Worm (Caenorhabditis elegans) whole organism, young adult: ENCODE results near the gene F28D1.6.
A peak's percentile ranks its signal among the peaks of the same experiment; 100 is the strongest.

Experiments
- B0035.1 ChIP-seq: sonication (generic microtip); optimal IDR thresholded peaks from 2 replicates; lab custom pipeline; 2016; ENCODE audit warnings: missing genetic modification characterization, mild to moderate bottlenecking, missing compliant biosample characterization, missing genotype, missing genetic modification reagents
- B0336.3 ChIP-seq: fragments of 200-800 bp; sonication (Bioruptor generic); IDR thresholded peaks from 2 replicates; pipeline ENCODE4 v1.3.6; 2022; ENCODE audit warnings: missing genetic modification characterization, missing compliant biosample characterization
- D2030.7 ChIP-seq: fragments of 200-800 bp; sonication (Bioruptor generic); IDR thresholded peaks from 2 replicates; pipeline ENCODE4 v1.3.6; 2022; ENCODE audit warnings: missing genetic modification reagents, missing genetic modification characterization, missing compliant biosample characterization
- F22D6.2 ChIP-seq: sonication (generic microtip); optimal IDR thresholded peaks from 2 replicates; lab custom pipeline; 2016; ENCODE audit warnings: mild to moderate bottlenecking, missing genetic modification characterization, missing compliant biosample characterization
- F23B12.7 ChIP-seq: sonication (generic microtip); optimal IDR thresholded peaks from 2 replicates; lab custom pipeline; 2017; ENCODE audit warnings: missing genetic modification characterization, mild to moderate bottlenecking, missing compliant biosample characterization, antibody characterized with exemption, moderate library complexity; ENCODE audit not compliant: insufficient read depth
- F37B4.10 ChIP-seq: fragments of 200-800 bp; sonication (Bioruptor generic); IDR thresholded peaks from 2 replicates; pipeline ENCODE4 v1.3.6; 2022; ENCODE audit warnings: missing genetic modification characterization, missing compliant biosample characterization
- F55B11.4 ChIP-seq: sonication (generic microtip); optimal IDR thresholded peaks from 2 replicates; lab custom pipeline; 2016; ENCODE audit warnings: missing compliant biosample characterization, missing genetic modification characterization, borderline replicate concordance; ENCODE audit not compliant: insufficient read depth
- T07F8.4 ChIP-seq: sonication (generic microtip); optimal IDR thresholded peaks from 2 replicates; lab custom pipeline; 2016; ENCODE audit warnings: mild to moderate bottlenecking, missing genetic modification characterization, moderate library complexity, missing compliant biosample characterization
- akir-1 ChIP-seq: fragments of 200-800 bp; sonication (Bioruptor generic); optimal IDR thresholded peaks from 2 replicates; lab custom pipeline; 2018; ENCODE audit warnings: mild to moderate bottlenecking, missing genetic modification characterization, moderate library complexity, missing compliant biosample characterization
- ama-1 ChIP-seq, 3 experiments: fragments of 150-350 bp in 1 of 3; sonication (generic microtip) in 2 of 3; optimal IDR thresholded peaks; 2 replicates each; lab custom pipeline; 2014 to 2018; ENCODE audit warnings: missing biosample characterization in 2 of 3, missing genetic modification characterization in 2 of 3, missing genetic modification reagents in 2 of 3
- athp-1 ChIP-seq: sonication (generic microtip); optimal IDR thresholded peaks from 2 replicates; lab custom pipeline; 2017; ENCODE audit warnings: mild to moderate bottlenecking, missing genetic modification characterization, missing compliant biosample characterization
- bed-2 ChIP-seq: fragments of 200-800 bp; sonication (Bioruptor generic); IDR thresholded peaks from 2 replicates; pipeline ENCODE4 v1.3.6; 2022; ENCODE audit warnings: missing genetic modification reagents, missing genetic modification characterization, missing compliant biosample characterization
- cebp-2 ChIP-seq: fragments of 200-800 bp; sonication (Bioruptor generic); IDR thresholded peaks from 2 replicates; pipeline ENCODE4 v1.3.6; 2022; ENCODE audit warnings: missing genetic modification characterization, missing compliant biosample characterization
- chd-7 ChIP-seq: sonication (generic microtip); optimal IDR thresholded peaks from 2 replicates; lab custom pipeline; 2016; ENCODE audit warnings: mild to moderate bottlenecking, missing genetic modification characterization, moderate library complexity, missing compliant biosample characterization
- dox-1 ChIP-seq: fragments of 200-800 bp; sonication (Bioruptor generic); IDR thresholded peaks from 2 replicates; pipeline ENCODE4 v1.3.6; 2022; ENCODE audit warnings: missing genetic modification reagents, missing genetic modification characterization, missing compliant biosample characterization
- dpff-1 ChIP-seq: sonication (generic microtip); optimal IDR thresholded peaks from 2 replicates; lab custom pipeline; 2017; ENCODE audit warnings: mild to moderate bottlenecking, missing genetic modification characterization, missing compliant biosample characterization
- efl-1 ChIP-seq: fragments of 150-350 bp; optimal IDR thresholded peaks from 2 replicates; lab custom pipeline; 2014; ENCODE audit warnings: missing biosample characterization, missing genetic modification reagents, missing genetic modification characterization
- egl-44 ChIP-seq: fragments of 200-800 bp; sonication (Bioruptor generic); IDR thresholded peaks from 2 replicates; pipeline ENCODE4 v1.3.6; 2022; ENCODE audit warnings: missing genetic modification reagents, missing genetic modification characterization, missing compliant biosample characterization
- egrh-3 ChIP-seq: fragments of 200-800 bp; sonication (Bioruptor generic); IDR thresholded peaks from 2 replicates; pipeline ENCODE4 v1.3.6; 2022; ENCODE audit warnings: missing genetic modification reagents, missing genetic modification characterization, missing compliant biosample characterization
- hlh-12 ChIP-seq: sonication (generic microtip); optimal IDR thresholded peaks from 2 replicates; lab custom pipeline; 2016; ENCODE audit warnings: missing genetic modification characterization, missing compliant biosample characterization
- hmg-1.2 ChIP-seq: fragments of 200-800 bp; sonication (Bioruptor generic); IDR thresholded peaks from 2 replicates; pipeline ENCODE4 v1.3.6; 2022; ENCODE audit warnings: missing genetic modification reagents, missing genetic modification characterization, missing compliant biosample characterization
- lin-40 ChIP-seq: sonication (generic microtip); optimal IDR thresholded peaks from 2 replicates; lab custom pipeline; 2016; ENCODE audit warnings: missing genetic modification characterization, mild to moderate bottlenecking, missing compliant biosample characterization, missing genotype, missing genetic modification reagents
- lin-54 ChIP-seq: fragments of 200-800 bp; sonication (Bioruptor generic); optimal IDR thresholded peaks from 2 replicates; lab custom pipeline; 2018; ENCODE audit warnings: mild to moderate bottlenecking, missing genetic modification characterization, missing compliant biosample characterization
- lsl-1 ChIP-seq: fragments of 200-800 bp; sonication (Bioruptor generic); optimal IDR thresholded peaks from 2 replicates; lab custom pipeline; 2018; ENCODE audit warnings: mild to moderate bottlenecking, missing genetic modification characterization, moderate library complexity, missing compliant biosample characterization
- madf-10 ChIP-seq: sonication (generic microtip); optimal IDR thresholded peaks from 2 replicates; lab custom pipeline; 2016; ENCODE audit warnings: mild to moderate bottlenecking, missing genetic modification characterization, missing compliant biosample characterization
- madf-6 ChIP-seq: fragments of 200-800 bp; sonication (Bioruptor generic); IDR thresholded peaks from 2 replicates; pipeline ENCODE4 v1.3.6; 2022; ENCODE audit warnings: missing genetic modification reagents, missing genetic modification characterization, missing compliant biosample characterization
- mes-4 ChIP-seq: sonication (generic microtip); optimal IDR thresholded peaks from 2 replicates; lab custom pipeline; 2016; ENCODE audit warnings: missing genotype, missing genetic modification characterization, missing compliant biosample characterization
- nfya-2 ChIP-seq: fragments of 200-800 bp; sonication (Bioruptor generic); IDR thresholded peaks from 2 replicates; pipeline ENCODE4 v1.3.6; 2022; ENCODE audit warnings: missing genetic modification reagents, missing genetic modification characterization, missing compliant biosample characterization
- nfyb-1 ChIP-seq: fragments of 200-800 bp; sonication (Bioruptor generic); IDR thresholded peaks from 2 replicates; pipeline ENCODE4 v1.3.6; 2022; ENCODE audit warnings: missing genetic modification reagents, missing genetic modification characterization, missing compliant biosample characterization
- nhr-120 ChIP-seq: fragments of 200-800 bp; sonication (Bioruptor generic); IDR thresholded peaks from 2 replicates; pipeline ENCODE4 v1.3.6; 2022; ENCODE audit warnings: missing genetic modification characterization, missing compliant biosample characterization
- nhr-80 ChIP-seq: sonication (generic microtip); optimal IDR thresholded peaks from 2 replicates; lab custom pipeline; 2016; ENCODE audit warnings: missing genetic modification characterization, missing compliant biosample characterization
- rcor-1 ChIP-seq: fragments of 200-800 bp; sonication (Bioruptor generic); IDR thresholded peaks from 2 replicates; pipeline ENCODE4 v1.3.6; 2022; ENCODE audit warnings: missing genetic modification reagents, missing genetic modification characterization, missing compliant biosample characterization
- sptf-2 ChIP-seq: fragments of 200-800 bp; sonication (Bioruptor generic); optimal IDR thresholded peaks from 2 replicates; lab custom pipeline; 2018; ENCODE audit warnings: mild to moderate bottlenecking, missing genetic modification characterization, missing compliant biosample characterization
- zfh-2 ChIP-seq: fragments of 200-800 bp; sonication (Bioruptor generic); conservative IDR thresholded peaks from 2 replicates; pipeline ENCODE4 v1.3.6; 2022; ENCODE audit warnings: missing genetic modification reagents, missing genetic modification characterization, missing compliant biosample characterization
- ztf-18 ChIP-seq: sonication (generic microtip); optimal IDR thresholded peaks from 2 replicates; lab custom pipeline; 2016; ENCODE audit warnings: missing genotype, mild to moderate bottlenecking, missing genetic modification characterization, missing compliant biosample characterization
- ztf-22 ChIP-seq: fragments of 200-800 bp; sonication (Bioruptor generic); optimal IDR thresholded peaks from 2 replicates; lab custom pipeline; 2018; ENCODE audit warnings: mild to moderate bottlenecking, missing genetic modification characterization, moderate library complexity, missing compliant biosample characterization
- ztf-26 ChIP-seq: sonication (generic microtip); optimal IDR thresholded peaks from 2 replicates; lab custom pipeline; 2017; ENCODE audit warnings: missing genetic modification characterization, missing compliant biosample characterization
- ztf-6 ChIP-seq: fragments of 200-800 bp; sonication (Bioruptor generic); IDR thresholded peaks from 2 replicates; pipeline ENCODE4 v1.3.6; 2022; ENCODE audit warnings: missing genetic modification reagents, missing genetic modification characterization, missing compliant biosample characterization

F28D1.6 gene

ce11 chrIV:12427687-12428284 is 42.8 kb upstream of the F28D1.6 start:
- 0 out of 2 replicates have a peak, but pooled peaks have one; percentile 20 for TF ChIP-seq dox-1 (GFP tag; lab: Robert Waterston, UW)
- TF ChIP-seq ztf-26 (tag; lab: Kevin White, UChicago), result peak; percentile 37
- TF ChIP-seq lin-40 (tag; lab: Kevin White, UChicago), result peak; percentile 22
- TF ChIP-seq nfyb-1, result 0 out of 2 replicates have a peak, but pooled peaks have one; percentile 13
- TF ChIP-seq zfh-2 (GFP tag; lab: Robert Waterston, UW), result peak; percentile 94
- TF ChIP-seq cebp-2, result 0 out of 2 replicates have a peak, but pooled peaks have one; percentile 64
- TF ChIP-seq B0035.1 (tag; lab: Kevin White, UChicago), result no peak
- TF ChIP-seq athp-1, result peak; percentile 6
- TF ChIP-seq madf-6 (GFP tag; lab: Robert Waterston, UW), result no peak
- peak; percentile 96 for TF ChIP-seq egrh-3 (GFP tag; lab: Robert Waterston, UW)

DNA sequence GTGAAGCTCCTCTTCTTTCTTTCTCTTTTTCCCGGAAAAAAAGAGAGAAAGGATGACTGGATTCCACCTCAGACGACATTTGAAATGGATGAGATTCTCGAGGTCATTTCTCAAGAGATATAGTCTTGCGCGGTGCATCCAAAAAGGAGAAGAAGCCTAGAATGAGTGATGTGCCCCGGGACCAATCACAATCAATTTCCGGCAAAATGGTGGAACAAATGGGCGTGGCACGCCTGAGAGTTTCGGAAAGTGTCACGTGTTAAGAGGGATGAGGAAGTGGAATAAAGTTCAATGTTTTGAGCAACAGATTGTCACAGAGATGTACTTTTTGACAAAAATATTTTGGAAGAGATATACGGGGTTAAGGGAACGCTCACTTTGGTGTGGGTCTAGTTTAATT is 40.6 kb upstream of the F28D1.6 start:
- TF ChIP-seq bed-2 (no peak), rcor-1 (no peak), nfyb-1 (no peak), F22D6.2 (tag; lab: Kevin White, UChicago) (no peak), F37B4.10 (GFP tag; lab: Robert Waterston, UW) (no peak), lin-54 (no peak), lsl-1 (GFP tag; lab: Kevin White, UChicago) (no peak), ztf-26 (tag; lab: Kevin White, UChicago) (no peak), nfya-2 (GFP tag; lab: Robert Waterston, UW) (no peak), T07F8.4 (tag; lab: Kevin White, UChicago) (no peak), nhr-120 (no peak), sptf-2 (no peak), ama-1 (optimal IDR thresholded peaks at IDR 0.05; lab: Kevin White, UChicago) (no peak), ama-1 (GFP tag; optimal IDR thresholded peaks at IDR 0.05; lab: Kevin White, UChicago) (no peak), madf-10 (no peak), F23B12.7 (tag; lab: Kevin White, UChicago) (no peak), ztf-22 (GFP tag; lab: Kevin White, UChicago) (no peak), efl-1 (no peak), D2030.7 (GFP tag; lab: Robert Waterston, UW) (no peak), hmg-1.2 (no peak)

DNA sequence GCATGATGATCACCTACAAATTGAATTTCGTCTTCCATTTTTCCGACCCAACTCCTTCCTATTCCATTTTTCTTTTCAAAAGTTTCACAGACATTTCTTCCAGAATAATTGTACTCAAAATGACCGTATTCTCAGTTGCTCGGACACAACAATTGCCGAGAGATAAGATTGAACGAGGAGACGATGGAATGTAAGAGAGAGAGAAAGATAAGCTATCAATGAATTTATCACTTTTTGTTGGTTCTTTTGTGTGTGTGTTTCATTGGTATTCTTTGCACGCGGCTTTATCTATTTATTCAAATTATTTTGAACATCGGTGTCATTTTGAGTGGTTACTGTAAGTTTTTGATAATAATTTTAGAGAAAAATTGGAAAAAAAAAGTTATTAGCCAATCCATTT is 35.5 kb upstream of the F28D1.6 start, which contains the start of gene ugt-65:
TSS of gene ugt-65 (plus strand) at position 229 of the 400 bp plus-strand sequence.
- TF ChIP-seq nhr-80 (tag; lab: Kevin White, UChicago) (peak; percentile 61), ztf-18 (tag; lab: Kevin White, UChicago) (no peak)

DNA sequence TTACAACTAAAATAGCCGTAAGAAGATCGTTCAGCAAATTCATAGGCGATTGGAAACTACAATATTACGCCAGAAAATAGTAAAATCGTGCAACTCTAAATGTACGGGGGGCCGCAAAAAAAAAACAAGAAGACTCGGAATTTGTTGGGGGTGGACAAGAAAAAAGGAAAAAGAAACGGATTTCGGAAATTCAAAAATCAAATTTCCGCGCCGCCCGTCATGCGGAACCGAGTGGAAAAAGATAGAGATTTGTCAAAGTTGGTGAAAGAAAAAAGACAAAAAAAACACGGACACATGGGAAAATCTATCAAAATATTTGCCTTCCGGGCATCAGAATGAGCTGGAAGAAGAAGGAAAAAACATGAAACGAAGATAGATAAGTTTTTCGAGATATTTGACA is 34.3 kb upstream of the F28D1.6 start:
- no peak for TF ChIP-seq hlh-12
- TF ChIP-seq dpff-1 (tag; lab: Kevin White, UChicago), result no peak
- TF ChIP-seq athp-1, result no peak
- TF ChIP-seq chd-7 (tag; lab: Kevin White, UChicago), result no peak
- no peak for TF ChIP-seq F23B12.7 (tag; lab: Kevin White, UChicago)
- no peak for TF ChIP-seq F55B11.4
- no peak for TF ChIP-seq ztf-6 (GFP tag; lab: Robert Waterston, UW)
- no peak for TF ChIP-seq nfyb-1
- TF ChIP-seq akir-1 (GFP tag; lab: Kevin White, UChicago), result no peak
- TF ChIP-seq egl-44 (GFP tag; lab: Robert Waterston, UW), result no peak
- TF ChIP-seq efl-1, result no peak
- TF ChIP-seq mes-4 (tag; lab: Kevin White, UChicago), result no peak
- TF ChIP-seq B0336.3 (GFP tag; lab: Robert Waterston, UW), result no peak
